Worm (Caenorhabditis elegans) whole organism, L3 larva: ENCODE data around the gene F44E7.5.

Experiments
- ceh-28 ChIP-seq: fragments of 150-350 bp; optimal IDR thresholded peaks from 2 replicates; lab custom pipeline; 2014; ENCODE audit warnings: missing biosample characterization, missing genetic modification reagents, missing genetic modification characterization
- egl-27 ChIP-seq: sonication (generic microtip); optimal IDR thresholded peaks from 4 replicates; lab custom pipeline; 2017; ENCODE audit warnings: missing biosample characterization, missing genetic modification reagents, missing genetic modification characterization
- elt-3 ChIP-seq, 3 experiments: fragments of 150-350 bp in 1 of 3; sonication (generic microtip) in 2 of 3; optimal IDR thresholded peaks; 2 replicates in 2 of 3; 4 replicates in 1 of 3; lab custom pipeline; 2014 to 2017; ENCODE audit warnings: missing biosample characterization in 3 of 3, missing genetic modification characterization in 3 of 3
- fkh-10 ChIP-seq: sonication (generic microtip); optimal IDR thresholded peaks from 2 replicates; lab custom pipeline; 2017; ENCODE audit warnings: missing biosample characterization, missing genetic modification reagents, missing genetic modification characterization
- snpc-4 ChIP-seq: fragments of 150-350 bp; optimal IDR thresholded peaks from 2 replicates; lab custom pipeline; 2014; ENCODE audit warnings: missing biosample characterization, missing genetic modification characterization
- ztf-4 ChIP-seq: fragments of 150-350 bp; optimal IDR thresholded peaks from 2 replicates; lab custom pipeline; 2014; ENCODE audit warnings: missing biosample characterization, missing genetic modification characterization

ce11 chrV:5747519-5747918, 33.2 kb downstream of the F44E7.5 start, which contains the start of gene acds-10:
- no peak for TF ChIP-seq egl-27
- TF ChIP-seq elt-3 (tag; optimal IDR thresholded peaks at IDR 0.05; lab: Kevin White, UChicago) = no peak
- TF ChIP-seq ceh-28 = no peak
- no peak for TF ChIP-seq fkh-10
- TF ChIP-seq snpc-4 (tag; lab: Kevin White, UChicago) = no peak
- TF ChIP-seq ztf-4 = no peak
